Worm (Caenorhabditis elegans) whole organism, L3 larva: ENCODE results near the gene hars-1.
A peak's percentile ranks its signal among the peaks of the same experiment; 100 is the strongest.

Source experiments
- ama-1 ChIP-seq: fragments of 150-350 bp; optimal IDR thresholded peaks from 2 replicates; lab custom pipeline; 2018
- elt-2 ChIP-seq: sonication (generic microtip); optimal IDR thresholded peaks from 2 replicates; lab custom pipeline; 2016; ENCODE audit warnings: missing genetic modification reagents, mild to moderate bottlenecking, missing genetic modification characterization, missing compliant biosample characterization
- hmg-11 ChIP-seq: sonication (generic microtip); optimal IDR thresholded peaks from 2 replicates; lab custom pipeline; 2016; ENCODE audit warnings: missing genetic modification characterization, missing compliant biosample characterization
- nhr-23 ChIP-seq: fragments of 150-350 bp; optimal IDR thresholded peaks from 2 replicates; lab custom pipeline; 2014; ENCODE audit warnings: missing biosample characterization, missing genetic modification reagents, missing genetic modification characterization
- zag-1 ChIP-seq: fragments of 150-350 bp; optimal IDR thresholded peaks from 2 replicates; lab custom pipeline; 2014; ENCODE audit warnings: missing biosample characterization, missing genetic modification characterization

DNA sequence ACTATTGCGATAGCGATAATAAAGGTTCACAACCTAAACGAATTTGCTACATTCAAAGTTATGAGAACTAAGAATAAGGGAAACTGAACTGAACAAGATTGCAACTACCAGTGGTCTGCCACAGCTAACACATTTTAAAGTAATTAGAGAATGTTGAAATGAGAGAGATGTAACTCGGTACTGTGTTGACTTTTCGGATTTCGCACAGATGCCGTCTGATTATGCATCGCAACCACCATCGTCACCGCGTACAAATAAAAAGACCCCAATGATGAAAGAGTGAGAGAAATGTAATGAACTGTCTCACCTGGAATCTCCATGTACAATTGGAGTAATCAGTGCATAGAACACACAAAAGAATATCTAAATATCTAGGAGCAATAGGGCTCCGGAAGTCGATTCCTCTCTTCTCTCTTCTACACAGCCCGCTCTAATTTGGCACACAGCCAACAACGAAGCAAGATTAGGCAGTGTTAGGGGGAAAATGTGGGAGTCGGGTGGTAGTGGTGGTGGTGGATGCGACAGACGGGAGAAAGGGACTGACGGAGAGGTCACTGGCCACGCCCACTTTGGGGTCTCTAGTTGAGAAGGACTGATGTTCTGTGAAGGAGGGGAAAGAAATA, 10.0 kb downstream of the hars-1 start, which contains the start of gene F13E9.11:
- TF ChIP-seq hmg-11, result peak; percentile 8
- no peak for TF ChIP-seq zag-1 (tag; lab: Kevin White, UChicago)
- TF ChIP-seq ama-1, result no peak
- no peak for TF ChIP-seq elt-2 (tag; lab: Kevin White, UChicago)
- TF ChIP-seq nhr-23 (tag; lab: Kevin White, UChicago), result no peak
